Fruit fly (Drosophila melanogaster): ENCODE data around the gene CG16904.

The CG16904 gene

DNA sequence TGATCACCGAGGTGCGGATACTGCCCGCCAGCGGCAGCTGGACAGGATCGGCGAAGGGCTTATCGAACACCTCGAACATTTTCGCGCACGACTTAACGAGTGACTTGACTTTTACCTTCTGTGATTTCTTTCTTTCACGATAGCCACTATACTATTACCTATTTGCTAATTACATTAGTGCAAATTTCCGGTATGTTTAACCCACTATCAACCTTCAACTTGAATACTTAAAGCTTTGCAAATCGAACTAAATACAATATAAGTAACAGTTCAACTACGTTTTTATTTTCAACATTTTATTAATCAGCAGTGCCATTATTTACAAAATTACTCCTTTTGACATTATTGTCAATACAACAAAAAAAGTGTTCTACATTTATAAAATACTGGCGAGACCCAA lies at the start of gene CG16904:
Gene CG16904, minus strand, starts transcription at position 101 of the 400 bp plus-strand sequence.
- TF ChIP-seq ttk (optimal IDR thresholded peaks at IDR 0.05) (no peak), psq (optimal IDR thresholded peaks at IDR 0.05) (no peak), Sin3A (optimal IDR thresholded peaks at IDR 0.05) (no peak), insv (optimal IDR thresholded peaks at IDR 0.05) (no peak), Myc (optimal IDR thresholded peaks at IDR 0.05) (no peak), h (optimal IDR thresholded peaks at IDR 0.05) (no peak)

DNA sequence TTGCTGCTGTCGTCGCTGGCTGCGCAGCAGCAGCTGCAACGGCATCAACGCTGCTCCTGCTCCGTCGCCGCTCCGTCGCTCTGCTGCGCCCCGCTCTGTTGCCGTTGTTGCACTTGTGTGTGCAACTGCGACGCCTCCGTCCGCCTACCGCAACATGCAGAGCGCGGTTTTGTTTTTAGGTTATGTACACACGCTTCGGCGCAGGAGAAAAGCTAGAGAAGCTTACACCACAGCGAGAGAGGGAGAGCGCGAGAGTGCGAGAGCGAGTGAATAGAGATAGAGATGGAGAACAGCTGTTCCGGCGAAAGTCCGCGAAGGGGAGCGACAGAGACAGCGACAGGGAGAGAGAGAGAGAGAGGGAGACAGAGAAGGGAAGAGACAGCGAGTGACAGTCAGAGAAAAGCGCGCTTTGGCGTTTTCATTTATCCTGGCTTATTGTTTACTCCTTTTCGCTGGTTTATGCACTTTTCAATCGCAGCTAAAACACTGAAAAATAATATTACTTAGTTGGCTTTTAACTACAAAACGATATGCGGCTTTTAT lies 49.1 kb upstream of the CG16904 start:
- no peak for TF ChIP-seq psq (optimal IDR thresholded peaks at IDR 0.05)
- no peak for TF ChIP-seq insv (optimal IDR thresholded peaks at IDR 0.05)
- no peak for TF ChIP-seq h (optimal IDR thresholded peaks at IDR 0.05)
- no peak for TF ChIP-seq ttk (optimal IDR thresholded peaks at IDR 0.05)
- no peak for TF ChIP-seq Sin3A (optimal IDR thresholded peaks at IDR 0.05)
- TF ChIP-seq Myc (optimal IDR thresholded peaks at IDR 0.05), result no peak

DNA sequence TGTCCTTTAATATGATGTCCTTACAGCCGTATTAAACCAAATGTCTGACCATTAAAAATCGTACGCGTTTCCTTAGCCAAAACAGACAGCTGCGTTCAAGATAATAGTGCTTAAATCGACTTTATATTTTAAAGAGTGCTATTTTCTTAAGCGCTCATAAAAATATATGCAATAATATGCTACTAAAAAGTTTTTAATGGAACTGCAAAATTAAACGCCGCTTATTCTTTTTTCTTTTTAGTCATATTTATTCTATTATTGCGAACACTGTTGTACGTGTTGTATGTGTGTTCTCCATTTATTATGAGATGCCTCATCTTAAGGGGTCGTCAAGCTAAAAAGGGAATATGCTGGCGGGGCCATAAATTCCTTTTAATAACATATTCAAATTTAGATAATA lies 43.8 kb upstream of the CG16904 start:
- no peak for TF ChIP-seq psq (optimal IDR thresholded peaks at IDR 0.05)

DNA sequence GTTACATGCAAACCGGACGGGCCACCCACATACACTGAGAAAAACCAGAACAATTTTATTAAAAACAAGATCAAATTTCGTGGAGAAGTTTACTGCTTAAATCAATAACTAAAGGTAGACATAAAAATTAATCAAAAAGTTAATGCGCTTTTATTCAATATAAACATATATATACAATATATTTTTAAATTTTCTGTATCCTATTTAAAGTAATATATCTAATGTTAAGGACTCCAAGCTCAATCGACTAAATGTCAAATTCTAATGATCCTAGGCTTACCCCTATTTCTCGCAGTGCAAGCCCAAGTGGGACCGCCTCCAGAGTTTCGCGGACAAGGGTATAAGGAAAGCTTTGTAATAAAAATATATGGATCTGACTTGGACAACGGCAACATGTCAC lies 41.0 kb upstream of the CG16904 start:
- TF ChIP-seq insv (optimal IDR thresholded peaks at IDR 0.05), result no peak
- no peak for TF ChIP-seq ttk (optimal IDR thresholded peaks at IDR 0.05)
- no peak for TF ChIP-seq Sin3A (optimal IDR thresholded peaks at IDR 0.05)

DNA sequence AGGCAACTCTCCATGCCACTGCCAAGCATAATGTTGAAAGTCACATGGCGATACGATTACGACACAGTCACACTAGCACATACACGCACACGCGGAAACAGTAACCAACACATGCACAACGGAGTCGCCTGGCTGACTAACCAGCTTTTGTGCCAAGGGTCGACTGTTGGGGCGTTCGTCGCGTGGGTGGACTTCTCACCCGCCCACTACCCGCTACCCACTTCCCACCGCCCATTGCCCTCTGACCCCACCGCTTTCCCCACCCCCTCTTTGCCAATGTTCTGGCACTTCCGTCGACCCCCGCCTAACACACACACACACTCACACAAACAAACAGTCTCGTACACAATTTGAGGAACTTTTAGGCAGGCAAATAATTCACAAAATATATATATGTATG lies 34.9 kb upstream of the CG16904 start:
- TF ChIP-seq ttk (optimal IDR thresholded peaks at IDR 0.05) (no peak), Myc (optimal IDR thresholded peaks at IDR 0.05) (no peak), h (optimal IDR thresholded peaks at IDR 0.05) (no peak), psq (optimal IDR thresholded peaks at IDR 0.05) (no peak), Sin3A (optimal IDR thresholded peaks at IDR 0.05) (no peak), insv (optimal IDR thresholded peaks at IDR 0.05) (no peak)

DNA sequence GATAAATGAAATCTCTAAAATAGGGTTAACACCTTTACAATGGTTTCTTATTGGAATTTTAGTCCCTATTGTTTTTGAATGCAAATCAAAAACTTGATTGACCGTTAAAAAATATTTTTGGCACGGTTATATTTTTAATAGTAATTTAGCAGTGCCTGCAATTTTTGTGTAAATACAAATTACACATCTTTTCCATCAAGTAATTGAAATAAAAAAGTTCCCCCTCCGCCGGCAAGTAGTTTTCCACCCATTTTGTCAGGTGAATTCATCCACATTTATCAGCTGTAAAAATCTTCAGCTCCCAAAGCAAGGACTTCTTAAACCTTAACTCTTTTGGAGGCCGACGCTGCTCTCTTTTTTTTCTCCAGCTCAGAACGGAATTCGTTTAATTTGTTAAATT lies 6.9 kb upstream of the CG16904 start, which contains the start of gene CG34302:
Gene CG34302, minus strand, starts transcription at position 101 of the 400 bp plus-strand sequence.
- TF ChIP-seq Sin3A (optimal IDR thresholded peaks at IDR 0.05), result no peak
- TF ChIP-seq ttk (optimal IDR thresholded peaks at IDR 0.05), result no peak
- no peak for TF ChIP-seq psq (optimal IDR thresholded peaks at IDR 0.05)
- TF ChIP-seq insv (optimal IDR thresholded peaks at IDR 0.05), result no peak
- no peak for TF ChIP-seq Myc (optimal IDR thresholded peaks at IDR 0.05)
- no peak for TF ChIP-seq h (optimal IDR thresholded peaks at IDR 0.05)

DNA sequence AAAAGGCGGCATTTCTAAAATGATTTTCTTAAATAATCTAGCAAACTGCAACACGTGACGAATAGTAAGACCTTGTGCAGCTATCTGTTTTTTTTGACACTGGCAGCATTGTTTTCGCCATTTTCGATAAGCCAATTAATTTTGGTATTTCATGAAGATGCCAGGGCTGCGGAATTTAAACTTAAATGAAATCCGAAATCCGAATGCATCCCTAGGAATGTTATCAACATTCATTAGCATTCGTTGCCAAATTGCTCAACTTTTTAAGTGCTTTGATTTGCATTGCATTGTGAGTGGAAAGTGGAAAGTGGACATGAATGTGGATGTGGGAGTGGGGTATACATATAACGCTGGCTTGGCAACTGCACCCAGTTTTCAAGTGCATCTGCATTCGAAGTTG lies 4.3 kb upstream of the CG16904 start, which contains the start of gene CG42857:
Gene CG42857, minus strand, starts transcription at position 101 of the 400 bp plus-strand sequence.
- TF ChIP-seq psq (optimal IDR thresholded peaks at IDR 0.05) (no peak), Sin3A (optimal IDR thresholded peaks at IDR 0.05) (no peak), Myc (optimal IDR thresholded peaks at IDR 0.05) (no peak), insv (optimal IDR thresholded peaks at IDR 0.05) (no peak), h (optimal IDR thresholded peaks at IDR 0.05) (no peak), ttk (optimal IDR thresholded peaks at IDR 0.05) (no peak)

DNA sequence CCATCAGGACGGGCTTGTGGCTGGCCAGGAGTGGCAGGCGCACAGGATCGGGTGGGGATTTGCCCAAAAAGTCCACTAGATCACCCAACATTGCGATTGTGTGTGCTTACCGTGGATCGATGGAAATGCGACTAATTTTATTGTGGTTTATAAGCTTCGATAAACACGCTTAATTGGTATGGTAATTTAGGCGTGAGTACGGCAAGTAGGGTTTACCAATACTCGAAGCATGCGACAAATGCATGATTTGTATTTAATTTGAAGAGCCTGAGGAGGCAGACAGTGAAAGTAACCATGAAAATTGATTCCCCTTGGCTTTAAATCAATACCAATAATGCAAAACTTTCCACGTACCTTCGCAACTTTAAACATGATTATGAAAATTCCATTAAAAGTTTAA lies 3.0 kb upstream of the CG16904 start, which contains the start of gene CG9458:
Gene CG9458, minus strand, starts transcription at position 101 of the 400 bp plus-strand sequence.
- no peak for TF ChIP-seq ttk (optimal IDR thresholded peaks at IDR 0.05)
- TF ChIP-seq insv (optimal IDR thresholded peaks at IDR 0.05), result no peak
- TF ChIP-seq psq (optimal IDR thresholded peaks at IDR 0.05), result no peak
- no peak for TF ChIP-seq h (optimal IDR thresholded peaks at IDR 0.05)
- no peak for TF ChIP-seq Myc (optimal IDR thresholded peaks at IDR 0.05)
- TF ChIP-seq Sin3A (optimal IDR thresholded peaks at IDR 0.05), result no peak

DNA sequence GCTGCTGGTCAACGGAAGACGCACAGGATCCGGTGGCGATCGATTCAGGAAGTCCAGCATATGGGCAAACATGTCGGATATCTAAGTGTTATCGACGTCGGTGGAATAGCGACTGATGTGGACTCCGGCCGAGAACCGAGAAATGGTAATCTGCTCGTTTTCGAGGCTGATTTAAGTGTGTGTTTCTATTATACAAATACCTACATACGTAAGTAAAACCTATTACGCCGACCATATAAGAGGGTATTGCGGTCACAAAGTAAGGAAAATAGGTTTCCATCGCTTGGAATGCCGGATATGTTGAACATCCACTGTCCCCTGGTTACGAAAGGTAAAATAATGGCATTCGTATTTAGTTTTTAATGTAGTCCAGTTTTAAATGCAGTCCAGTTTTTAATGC lies 1.5 kb upstream of the CG16904 start, which contains the start of gene CG9459:
Gene CG9459, minus strand, starts transcription at position 101 of the 400 bp plus-strand sequence.
- no peak for TF ChIP-seq insv (optimal IDR thresholded peaks at IDR 0.05)
- TF ChIP-seq Myc (optimal IDR thresholded peaks at IDR 0.05), result no peak
- TF ChIP-seq psq (optimal IDR thresholded peaks at IDR 0.05), result no peak
- no peak for TF ChIP-seq Sin3A (optimal IDR thresholded peaks at IDR 0.05)

DNA sequence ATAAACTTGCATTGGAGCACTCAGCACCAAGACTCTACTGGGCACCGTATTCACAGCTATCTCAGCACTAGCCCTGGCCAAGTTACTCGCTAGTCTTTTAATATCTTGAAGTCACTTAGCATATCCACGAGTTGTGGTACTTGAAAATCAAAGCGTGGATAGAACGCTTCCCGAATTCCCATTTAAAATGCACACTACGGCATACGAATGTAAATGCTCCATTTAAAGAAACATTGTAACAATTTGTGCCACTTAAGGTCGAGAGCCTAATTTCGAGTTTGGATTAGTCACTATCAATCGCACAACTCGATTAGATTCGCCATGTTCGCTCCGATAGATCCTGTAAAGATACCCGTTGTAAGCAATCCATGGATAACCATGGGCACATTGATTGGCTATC lies 2.9 kb downstream of the CG16904 start, which contains the start of gene eloF:
Gene eloF, plus strand, starts transcription at position 301 of the 400 bp plus-strand sequence.
- no peak for TF ChIP-seq insv (optimal IDR thresholded peaks at IDR 0.05)

DNA sequence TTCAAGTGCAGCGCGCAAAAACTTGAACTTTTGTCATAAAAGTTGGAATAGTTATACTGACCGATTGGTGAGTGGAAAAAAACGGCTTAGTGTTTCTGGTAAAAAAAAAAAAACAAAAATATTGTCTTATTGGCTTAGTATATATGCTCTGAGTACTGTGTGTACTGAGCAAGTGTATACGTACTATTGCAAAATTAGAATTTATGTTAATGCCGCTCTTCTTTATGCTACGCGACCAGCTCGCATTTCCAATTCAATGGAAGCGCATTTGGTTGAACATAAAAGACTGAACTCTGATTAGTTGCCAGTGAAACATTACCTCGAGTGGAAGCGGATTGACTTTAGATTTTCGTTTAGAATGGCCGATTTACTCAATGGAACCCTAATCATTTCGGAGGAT lies 4.3 kb downstream of the CG16904 start, which contains the start of gene CG8534:
Gene CG8534, plus strand, starts transcription at position 301 of the 400 bp plus-strand sequence.
- TF ChIP-seq psq (optimal IDR thresholded peaks at IDR 0.05) (no peak), Sin3A (optimal IDR thresholded peaks at IDR 0.05) (no peak), ttk (optimal IDR thresholded peaks at IDR 0.05) (no peak), h (optimal IDR thresholded peaks at IDR 0.05) (no peak), Myc (optimal IDR thresholded peaks at IDR 0.05) (no peak), insv (optimal IDR thresholded peaks at IDR 0.05) (no peak)

DNA sequence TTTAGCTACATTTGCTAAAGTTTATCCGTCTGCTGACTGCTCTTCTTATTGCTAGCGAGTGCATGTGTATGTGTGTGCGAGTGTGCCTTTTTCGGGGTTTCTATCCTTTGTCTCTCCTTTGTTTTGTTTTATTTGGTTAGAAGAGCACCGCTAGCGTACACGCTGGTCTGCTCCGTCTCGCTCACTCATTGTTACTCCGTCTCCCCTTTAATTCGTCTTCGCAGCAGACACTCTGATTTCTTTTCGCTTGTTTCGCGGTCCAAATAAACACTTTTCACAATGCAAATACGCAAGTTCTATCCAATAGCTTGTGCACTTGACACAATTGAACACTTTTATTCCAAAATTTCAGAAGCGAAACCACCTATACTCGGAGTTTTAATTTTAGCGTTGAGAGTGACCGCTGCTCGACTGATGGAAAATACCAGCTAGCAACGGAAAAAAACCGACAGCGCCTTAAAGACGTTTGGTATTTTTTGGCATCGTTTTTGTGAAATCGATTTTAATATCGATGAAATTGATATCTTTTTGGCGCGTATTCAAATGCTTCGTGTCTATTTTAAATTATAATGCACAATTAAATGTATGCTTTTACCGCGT lies 7.7 kb downstream of the CG16904 start, which contains the start of gene FBXO11:
Gene FBXO11, minus strand, starts transcription at position 423 of the 600 bp plus-strand sequence.
- TF ChIP-seq psq (optimal IDR thresholded peaks at IDR 0.05), result no peak
- no peak for TF ChIP-seq ttk (optimal IDR thresholded peaks at IDR 0.05)
- TF ChIP-seq Sin3A (optimal IDR thresholded peaks at IDR 0.05), result no peak
- no peak for TF ChIP-seq insv (optimal IDR thresholded peaks at IDR 0.05)
- TF ChIP-seq Myc (optimal IDR thresholded peaks at IDR 0.05), result no peak
- no peak for TF ChIP-seq h (optimal IDR thresholded peaks at IDR 0.05)
